Worm (Caenorhabditis elegans) whole organism, young adult: ENCODE measurements around the gene lipl-7.

Source experiments
- B0261.1 ChIP-seq: sonication (generic microtip); optimal IDR thresholded peaks from 2 replicates; lab custom pipeline; 2016; ENCODE audit warnings: mild to moderate bottlenecking, missing genetic modification characterization, moderate library complexity, missing compliant biosample characterization
- B0336.3 ChIP-seq: fragments of 200-800 bp; sonication (Bioruptor generic); IDR thresholded peaks from 2 replicates; pipeline ENCODE4 v1.3.6; 2022; ENCODE audit warnings: missing genetic modification characterization, missing compliant biosample characterization
- D2030.7 ChIP-seq: fragments of 200-800 bp; sonication (Bioruptor generic); IDR thresholded peaks from 2 replicates; pipeline ENCODE4 v1.3.6; 2022; ENCODE audit warnings: missing genetic modification reagents, missing genetic modification characterization, missing compliant biosample characterization
- F39B2.1 ChIP-seq: fragments of 200-800 bp; sonication (Bioruptor generic); IDR thresholded peaks from 2 replicates; pipeline ENCODE4 v1.3.6; 2022; ENCODE audit warnings: missing genetic modification reagents, missing genetic modification characterization, missing compliant biosample characterization
- F49E8.2 ChIP-seq: sonication (generic microtip); optimal IDR thresholded peaks from 3 replicates; lab custom pipeline; 2017; ENCODE audit warnings: missing genetic modification characterization, mild to moderate bottlenecking, missing compliant biosample characterization, antibody characterized with exemption, moderate library complexity; ENCODE audit not compliant: insufficient read depth
- F57A8.1 ChIP-seq: fragments of 200-800 bp; sonication (Bioruptor generic); optimal IDR thresholded peaks from 2 replicates; lab custom pipeline; 2018; ENCODE audit warnings: mild to moderate bottlenecking, missing genetic modification characterization, moderate library complexity, missing compliant biosample characterization
- F57C9.4 ChIP-seq: sonication (generic microtip); optimal IDR thresholded peaks from 2 replicates; lab custom pipeline; 2017; ENCODE audit warnings: mild to moderate bottlenecking, missing genetic modification characterization, missing compliant biosample characterization
- K12H6.12 ChIP-seq: fragments of 200-800 bp; sonication (Bioruptor generic); optimal IDR thresholded peaks from 2 replicates; lab custom pipeline; 2018; ENCODE audit warnings: mild to moderate bottlenecking, missing genetic modification characterization, missing compliant biosample characterization
- Y53F4B.3 ChIP-seq: fragments of 200-800 bp; sonication (Bioruptor generic); IDR thresholded peaks from 2 replicates; pipeline ENCODE4 v1.3.6; 2022; ENCODE audit warnings: missing genetic modification reagents, missing genetic modification characterization, missing compliant biosample characterization
- Y67H2A.10 ChIP-seq: fragments of 200-800 bp; sonication (Bioruptor generic); conservative IDR thresholded peaks from 2 replicates; pipeline ENCODE4 v1.3.6; 2022; ENCODE audit warnings: missing genetic modification reagents, missing genetic modification characterization, missing compliant biosample characterization
- Y79H2A.3 ChIP-seq: fragments of 200-800 bp; sonication (Bioruptor generic); conservative IDR thresholded peaks from 2 replicates; pipeline ENCODE4 v1.3.6; 2022; ENCODE audit warnings: missing genetic modification reagents, missing genetic modification characterization, missing compliant biosample characterization
- ZK185.1 ChIP-seq: sonication (generic microtip); optimal IDR thresholded peaks from 2 replicates; lab custom pipeline; 2016; ENCODE audit warnings: mild to moderate bottlenecking, missing genetic modification characterization, missing compliant biosample characterization; ENCODE audit not compliant: poor library complexity, severe bottlenecking
- attf-5 ChIP-seq: fragments of 200-800 bp; sonication (Bioruptor generic); optimal IDR thresholded peaks from 2 replicates; lab custom pipeline; 2018; ENCODE audit warnings: mild to moderate bottlenecking, missing genetic modification characterization, missing compliant biosample characterization
- bed-2 ChIP-seq: fragments of 200-800 bp; sonication (Bioruptor generic); IDR thresholded peaks from 2 replicates; pipeline ENCODE4 v1.3.6; 2022; ENCODE audit warnings: missing genetic modification reagents, missing genetic modification characterization, missing compliant biosample characterization
- ceh-40 ChIP-seq: fragments of 200-800 bp; sonication (Bioruptor generic); IDR thresholded peaks from 2 replicates; pipeline ENCODE4 v1.3.6; 2022; ENCODE audit warnings: missing genetic modification characterization, missing compliant biosample characterization
- ceh-58 ChIP-seq: fragments of 200-800 bp; sonication (Bioruptor generic); IDR thresholded peaks from 2 replicates; pipeline ENCODE4 v1.3.6; 2022; ENCODE audit warnings: missing genetic modification characterization, missing compliant biosample characterization
- ceh-91 ChIP-seq: fragments of 200-800 bp; sonication (Bioruptor generic); IDR thresholded peaks from 2 replicates; pipeline ENCODE4 v1.3.6; 2022; ENCODE audit warnings: missing genetic modification reagents, missing genetic modification characterization, missing compliant biosample characterization
- die-1 ChIP-seq: sonication (generic microtip); optimal IDR thresholded peaks from 2 replicates; lab custom pipeline; 2016; ENCODE audit warnings: missing genotype, mild to moderate bottlenecking, missing genetic modification characterization, missing compliant biosample characterization
- dox-1 ChIP-seq: fragments of 200-800 bp; sonication (Bioruptor generic); IDR thresholded peaks from 2 replicates; pipeline ENCODE4 v1.3.6; 2022; ENCODE audit warnings: missing genetic modification reagents, missing genetic modification characterization, missing compliant biosample characterization
- dpl-1 ChIP-seq: fragments of 150-350 bp; optimal IDR thresholded peaks from 2 replicates; lab custom pipeline; 2014; ENCODE audit warnings: missing biosample characterization, missing genetic modification reagents, missing genetic modification characterization
- efl-1 ChIP-seq: fragments of 150-350 bp; optimal IDR thresholded peaks from 2 replicates; lab custom pipeline; 2014; ENCODE audit warnings: missing biosample characterization, missing genetic modification reagents, missing genetic modification characterization
- egrh-3 ChIP-seq: fragments of 200-800 bp; sonication (Bioruptor generic); IDR thresholded peaks from 2 replicates; pipeline ENCODE4 v1.3.6; 2022; ENCODE audit warnings: missing genetic modification reagents, missing genetic modification characterization, missing compliant biosample characterization
- gei-17 ChIP-seq: fragments of 200-800 bp; sonication (Bioruptor generic); optimal IDR thresholded peaks from 2 replicates; lab custom pipeline; 2018; ENCODE audit warnings: mild to moderate bottlenecking, missing genetic modification characterization, missing compliant biosample characterization
- hlh-12 ChIP-seq: sonication (generic microtip); optimal IDR thresholded peaks from 2 replicates; lab custom pipeline; 2016; ENCODE audit warnings: missing genetic modification characterization, missing compliant biosample characterization
- hmg-1.2 ChIP-seq: fragments of 200-800 bp; sonication (Bioruptor generic); IDR thresholded peaks from 2 replicates; pipeline ENCODE4 v1.3.6; 2022; ENCODE audit warnings: missing genetic modification reagents, missing genetic modification characterization, missing compliant biosample characterization
- hsf-1 ChIP-seq: fragments of 200-800 bp; sonication (Bioruptor generic); IDR thresholded peaks from 2 replicates; pipeline ENCODE4 v1.3.6; 2022; ENCODE audit warnings: missing genetic modification reagents, missing genetic modification characterization, missing compliant biosample characterization
- let-526 ChIP-seq: fragments of 200-800 bp; sonication (Bioruptor generic); IDR thresholded peaks from 2 replicates; pipeline ENCODE4 v1.3.6; 2022; ENCODE audit warnings: missing genetic modification reagents, missing genetic modification characterization, missing compliant biosample characterization
- lin-35 ChIP-seq, 3 experiments: fragments of 150-350 bp in 2 of 3; sonication (generic microtip) in 1 of 3; optimal IDR thresholded peaks; 2 replicates each; lab custom pipeline; 2014 to 2018; ENCODE audit warnings: missing biosample characterization in 3 of 3, missing genetic modification characterization in 3 of 3, missing genetic modification reagents in 3 of 3
- lin-40 ChIP-seq: sonication (generic microtip); optimal IDR thresholded peaks from 2 replicates; lab custom pipeline; 2016; ENCODE audit warnings: missing genetic modification characterization, mild to moderate bottlenecking, missing compliant biosample characterization, missing genotype, missing genetic modification reagents
- lin-54 ChIP-seq: fragments of 200-800 bp; sonication (Bioruptor generic); optimal IDR thresholded peaks from 2 replicates; lab custom pipeline; 2018; ENCODE audit warnings: mild to moderate bottlenecking, missing genetic modification characterization, missing compliant biosample characterization
- lsl-1 ChIP-seq: fragments of 200-800 bp; sonication (Bioruptor generic); optimal IDR thresholded peaks from 2 replicates; lab custom pipeline; 2018; ENCODE audit warnings: mild to moderate bottlenecking, missing genetic modification characterization, moderate library complexity, missing compliant biosample characterization
- madf-3 ChIP-seq: fragments of 200-800 bp; sonication (Bioruptor generic); IDR thresholded peaks from 2 replicates; pipeline ENCODE4 v1.3.6; 2022; ENCODE audit warnings: missing genetic modification reagents, missing genetic modification characterization, missing compliant biosample characterization
- madf-6 ChIP-seq: fragments of 200-800 bp; sonication (Bioruptor generic); IDR thresholded peaks from 2 replicates; pipeline ENCODE4 v1.3.6; 2022; ENCODE audit warnings: missing genetic modification reagents, missing genetic modification characterization, missing compliant biosample characterization
- madf-8 ChIP-seq: fragments of 200-800 bp; sonication (Bioruptor generic); conservative IDR thresholded peaks from 2 replicates; pipeline ENCODE4 v1.3.6; 2022; ENCODE audit warnings: missing genetic modification reagents, missing genetic modification characterization, missing compliant biosample characterization
- mcd-1 ChIP-seq: fragments of 200-800 bp; sonication (Bioruptor generic); IDR thresholded peaks from 2 replicates; pipeline ENCODE4 v1.3.6; 2022; ENCODE audit warnings: missing genetic modification reagents, missing genetic modification characterization, missing compliant biosample characterization
- mxl-1 ChIP-seq: sonication (generic microtip); optimal IDR thresholded peaks from 2 replicates; lab custom pipeline; 2016; ENCODE audit warnings: missing genetic modification characterization, missing compliant biosample characterization
- nfyb-1 ChIP-seq: fragments of 200-800 bp; sonication (Bioruptor generic); IDR thresholded peaks from 2 replicates; pipeline ENCODE4 v1.3.6; 2022; ENCODE audit warnings: missing genetic modification reagents, missing genetic modification characterization, missing compliant biosample characterization
- nhr-27 ChIP-seq: fragments of 200-800 bp; sonication (Bioruptor generic); optimal IDR thresholded peaks from 2 replicates; lab custom pipeline; 2018; ENCODE audit warnings: mild to moderate bottlenecking, missing genetic modification characterization, moderate library complexity, missing compliant biosample characterization
- pbrm-1 ChIP-seq: fragments of 200-800 bp; sonication (Bioruptor generic); IDR thresholded peaks from 2 replicates; pipeline ENCODE4 v1.3.6; 2022; ENCODE audit warnings: missing genetic modification reagents, missing genetic modification characterization, missing compliant biosample characterization
- pha-4 ChIP-seq: fragments of 150-350 bp; sonication (generic microtip); optimal IDR thresholded peaks from 2 replicates; lab custom pipeline; 2014; ENCODE audit warnings: missing biosample characterization, missing genetic modification reagents, missing genetic modification characterization
- sdz-38 ChIP-seq: sonication (generic microtip); optimal IDR thresholded peaks from 2 replicates; lab custom pipeline; 2016; ENCODE audit warnings: missing genotype, missing genetic modification characterization, missing compliant biosample characterization
- snpc-1.1 ChIP-seq: sonication (generic microtip); optimal IDR thresholded peaks from 2 replicates; lab custom pipeline; 2017; ENCODE audit warnings: missing genetic modification characterization, mild to moderate bottlenecking, missing compliant biosample characterization, antibody characterized with exemption, moderate library complexity, missing genotype, missing genetic modification reagents; ENCODE audit not compliant: insufficient read depth
- snpc-4 ChIP-seq, 5 experiments: fragments of 150-350 bp in 1 of 5; sonication (generic microtip) in 4 of 5; optimal IDR thresholded peaks; 2 replicates each; lab custom pipeline; 2014 to 2018; ENCODE audit warnings: missing genetic modification characterization in 5 of 5, missing biosample characterization in 3 of 5, antibody characterized with exemption in 2 of 5, mild to moderate bottlenecking in 2 of 5, missing compliant biosample characterization in 2 of 5, missing genotype in 2 of 5, moderate library complexity in 2 of 5, missing genetic modification reagents in 1 of 5
- somi-1 ChIP-seq: fragments of 200-800 bp; sonication (Bioruptor generic); optimal IDR thresholded peaks from 2 replicates; lab custom pipeline; 2018; ENCODE audit warnings: mild to moderate bottlenecking, missing genetic modification characterization, missing compliant biosample characterization
- unc-130 ChIP-seq: sonication (generic microtip); optimal IDR thresholded peaks from 2 replicates; lab custom pipeline; 2016; ENCODE audit warnings: missing genetic modification reagents, missing genetic modification characterization, missing compliant biosample characterization
- unc-62 ChIP-seq: fragments of 150-350 bp; optimal IDR thresholded peaks from 2 replicates; lab custom pipeline; 2014; ENCODE audit warnings: missing biosample characterization, missing genetic modification reagents, missing genetic modification characterization
- xnd-1 ChIP-seq: sonication (generic microtip); optimal IDR thresholded peaks from 2 replicates; lab custom pipeline; 2016; ENCODE audit warnings: missing genotype, missing genetic modification reagents, missing genetic modification characterization, missing compliant biosample characterization
- zim-3 ChIP-seq: sonication (generic microtip); optimal IDR thresholded peaks from 2 replicates; lab custom pipeline; 2017; ENCODE audit warnings: mild to moderate bottlenecking, missing genetic modification characterization, moderate library complexity, missing compliant biosample characterization

lipl-7 gene

ce11 chrIV:10242458-10243123 is 968 bp upstream of the lipl-7 start:
- TF ChIP-seq mxl-1 (no peak), pbrm-1 (GFP tag; lab: Robert Waterston, UW) (peak; percentile 20; the same call in 1 of the 2 replicates), B0261.1 (tag; lab: Kevin White, UChicago) (no peak), efl-1 (GFP tag; lab: Kevin White, UChicago) (peak; percentile 81), snpc-1.1 (tag; lab: Kevin White, UChicago) (no peak), sdz-38 (tag; lab: Kevin White, UChicago) (no peak), nfyb-1 (GFP tag; lab: Robert Waterston, UW) (no peak), madf-6 (GFP tag; lab: Robert Waterston, UW) (peak; percentile 91), xnd-1 (tag; lab: Kevin White, UChicago) (peak; percentile 64), dpl-1 (GFP tag; lab: Kevin White, UChicago) (peak; percentile 56), K12H6.12 (no peak), lin-35 (GFP tag; optimal IDR thresholded peaks at IDR 0.05; lab: Kevin White, UChicago) (peak in 1 of 3 experiments; percentile 59), mcd-1 (GFP tag; lab: Robert Waterston, UW) (no peak), hmg-1.2 (GFP tag; lab: Robert Waterston, UW) (no peak; the same call in 1 of the 2 replicates), unc-130 (GFP tag; lab: Kevin White, UChicago) (peak; percentile 1), pha-4 (no peak), Y53F4B.3 (no peak), ceh-91 (GFP tag; lab: Robert Waterston, UW) (peak; percentile 42; the same call in 1 of the 2 replicates), bed-2 (no peak), lin-40 (no peak), F57A8.1 (GFP tag; lab: Kevin White, UChicago) (no peak), lin-54 (peak; percentile 48), dox-1 (GFP tag; lab: Robert Waterston, UW) (peak; percentile 62; the same call in 1 of the 2 replicates), hlh-12 (no peak), Y67H2A.10 (GFP tag; lab: Robert Waterston, UW) (no peak), let-526 (GFP tag; lab: Robert Waterston, UW) (no peak), ZK185.1 (tag; lab: Kevin White, UChicago) (peak; percentile 24), unc-62 (GFP tag; lab: Kevin White, UChicago) (no peak), lsl-1 (peak; percentile 20), gei-17 (GFP tag; lab: Kevin White, UChicago) (no peak), somi-1 (GFP tag; lab: Kevin White, UChicago) (no peak), die-1 (tag; lab: Kevin White, UChicago) (no peak), hsf-1 (GFP tag; lab: Robert Waterston, UW) (0 out of 2 replicates have a peak, but pooled peaks have one; percentile 48), attf-5 (GFP tag; lab: Kevin White, UChicago) (no peak), madf-8 (GFP tag; lab: Robert Waterston, UW) (peak; percentile 82), D2030.7 (GFP tag; lab: Robert Waterston, UW) (peak; percentile 44)

DNA sequence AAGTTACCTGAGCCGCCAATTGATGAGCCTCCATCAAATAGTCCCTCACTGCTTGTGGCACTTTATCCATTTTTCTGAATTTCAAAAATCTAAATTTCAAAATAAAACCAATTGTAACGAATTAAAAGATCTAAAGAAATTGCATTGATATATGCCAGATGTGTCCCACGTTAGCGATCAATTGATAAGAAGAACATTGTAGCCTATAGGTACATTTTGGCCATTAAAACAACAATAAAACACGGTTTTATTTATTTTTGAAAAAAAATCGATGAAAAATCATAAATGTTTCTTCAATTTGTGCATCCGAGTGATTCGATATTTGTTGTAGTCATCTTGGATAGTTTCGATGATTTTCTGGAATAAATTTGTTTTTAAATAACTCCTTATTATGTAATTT is 2.6 kb downstream of the lipl-7 start, which contains the start of gene ech-8:
TSS of gene ech-8 (minus strand) at position 132 of the 400 bp plus-strand sequence.
- no peak for TF ChIP-seq madf-3 (GFP tag; lab: Robert Waterston, UW)
- TF ChIP-seq egrh-3 (GFP tag; lab: Robert Waterston, UW): no peak
- TF ChIP-seq ceh-58 (GFP tag; lab: Robert Waterston, UW): no peak
- no peak for TF ChIP-seq B0336.3 (GFP tag; lab: Robert Waterston, UW)
- no peak for TF ChIP-seq nhr-27
- TF ChIP-seq lsl-1: no peak
- no peak for TF ChIP-seq hlh-12
- no peak for TF ChIP-seq ceh-40 (GFP tag; lab: Robert Waterston, UW)
- no peak for TF ChIP-seq dpl-1 (GFP tag; lab: Kevin White, UChicago)
- TF ChIP-seq Y79H2A.3: no peak
- no peak for TF ChIP-seq F57C9.4 (tag; lab: Kevin White, UChicago)
- TF ChIP-seq snpc-4 (GFP tag; optimal IDR thresholded peaks at IDR 0.05; lab: Kevin White, UChicago): no peak
- no peak for TF ChIP-seq snpc-4 (tag; optimal IDR thresholded peaks at IDR 0.05; lab: Kevin White, UChicago)
- no peak for TF ChIP-seq madf-8 (GFP tag; lab: Robert Waterston, UW)
- no peak for TF ChIP-seq zim-3
- TF ChIP-seq F49E8.2 (tag; lab: Kevin White, UChicago): no peak
- no peak for TF ChIP-seq F39B2.1
